Fruit fly (Drosophila melanogaster): ENCODE measurements around the gene Rpt2.
A peak's percentile ranks its signal among the peaks of the same experiment; 100 is the strongest.

Gene Rpt2

DNA sequence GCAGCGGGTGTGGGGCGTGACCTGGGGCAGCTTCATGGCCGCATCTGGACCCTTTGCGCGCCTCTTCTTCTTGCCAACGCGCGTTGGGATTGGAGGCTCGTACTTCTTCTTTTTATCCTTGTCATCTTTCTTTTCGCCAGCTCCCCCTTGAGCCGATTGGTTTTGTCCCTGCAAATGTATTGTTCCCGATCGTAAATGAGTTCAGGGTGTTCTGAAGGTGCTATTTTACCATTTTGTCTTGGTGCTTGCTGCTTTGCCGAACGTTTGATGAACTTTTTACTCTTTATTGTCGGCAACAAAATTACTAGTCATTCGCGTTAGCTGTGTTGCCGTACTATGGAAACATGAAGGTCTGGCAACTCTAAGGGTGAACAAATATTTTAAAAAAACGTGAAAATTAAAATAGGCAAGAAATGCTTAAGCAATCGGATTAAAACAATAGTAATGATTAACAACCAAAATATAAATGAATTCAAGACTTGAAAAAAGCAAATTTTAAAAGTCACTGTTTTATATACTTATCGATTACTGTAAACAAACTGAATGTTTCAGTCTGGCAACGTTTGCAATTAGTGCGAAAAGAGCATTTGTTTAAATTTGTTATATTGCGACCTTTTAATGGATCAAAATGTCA lies at the start of gene Rpt2, which contains the start of gene CG13599:
Gene Rpt2 (minus strand): TSS at position 464 of the 634 bp plus-strand sequence.
Gene CG13599 (plus strand): TSS at position 545 of the 634 bp plus-strand sequence.
- no peak for TF ChIP-seq EcR (GFP tag; optimal IDR thresholded peaks at IDR 0.05)
- TF ChIP-seq psq (optimal IDR thresholded peaks at IDR 0.05): no peak
- no peak for TF ChIP-seq pan (optimal IDR thresholded peaks at IDR 0.05)
- no peak for TF ChIP-seq CG8478 (optimal IDR thresholded peaks at IDR 0.05)
- TF ChIP-seq Dll (optimal IDR thresholded peaks at IDR 0.05): no peak
- TF ChIP-seq usp (GFP tag; optimal IDR thresholded peaks at IDR 0.05): no peak

DNA sequence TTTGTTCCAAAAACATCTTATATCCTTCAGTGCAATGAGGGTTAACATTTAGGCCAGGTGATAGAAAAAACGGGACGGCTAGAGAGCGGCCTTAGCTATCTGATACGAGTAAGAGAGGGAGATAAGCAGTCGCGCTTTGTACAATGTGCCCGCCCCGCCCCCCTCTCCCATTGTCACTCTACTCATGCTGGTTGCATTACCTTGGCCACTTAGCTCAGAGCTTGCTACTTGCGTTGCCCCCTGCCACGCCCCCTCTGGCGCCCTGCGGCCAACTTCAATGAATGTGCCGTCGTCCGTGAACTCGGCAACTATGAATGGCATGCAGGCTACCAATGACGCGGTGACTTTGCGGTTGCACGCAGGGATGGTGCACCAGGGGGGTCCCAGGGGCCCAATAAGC lies 40.4 kb upstream of the Rpt2 start:
- TF ChIP-seq pan (optimal IDR thresholded peaks at IDR 0.05) (no peak), EcR (GFP tag; optimal IDR thresholded peaks at IDR 0.05) (no peak), usp (GFP tag; optimal IDR thresholded peaks at IDR 0.05) (no peak), Dll (optimal IDR thresholded peaks at IDR 0.05) (no peak)

DNA sequence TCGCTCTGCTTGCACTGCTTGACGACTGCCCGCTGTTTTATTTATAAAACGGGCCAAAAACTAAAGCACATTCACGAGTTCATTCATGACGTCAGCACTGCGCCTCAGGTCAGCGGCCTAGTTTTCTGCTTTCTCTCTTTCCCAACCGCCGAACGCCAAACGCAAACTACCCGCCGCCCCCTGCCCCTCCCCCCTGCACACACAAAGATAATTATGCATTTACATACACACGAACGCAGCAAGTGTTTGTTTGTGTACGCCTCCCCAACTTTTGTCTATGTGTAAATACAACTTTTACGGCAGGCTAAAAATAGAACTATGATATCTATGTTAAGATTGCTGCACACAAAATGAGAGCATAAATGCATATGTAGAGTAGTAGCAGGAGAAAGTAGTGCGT lies 39.9 kb upstream of the Rpt2 start:
- TF ChIP-seq pan (optimal IDR thresholded peaks at IDR 0.05) (no peak), usp (GFP tag; optimal IDR thresholded peaks at IDR 0.05) (no peak), CG8478 (optimal IDR thresholded peaks at IDR 0.05) (no peak), psq (optimal IDR thresholded peaks at IDR 0.05) (no peak), Dll (optimal IDR thresholded peaks at IDR 0.05) (no peak), EcR (GFP tag; optimal IDR thresholded peaks at IDR 0.05) (no peak)

DNA sequence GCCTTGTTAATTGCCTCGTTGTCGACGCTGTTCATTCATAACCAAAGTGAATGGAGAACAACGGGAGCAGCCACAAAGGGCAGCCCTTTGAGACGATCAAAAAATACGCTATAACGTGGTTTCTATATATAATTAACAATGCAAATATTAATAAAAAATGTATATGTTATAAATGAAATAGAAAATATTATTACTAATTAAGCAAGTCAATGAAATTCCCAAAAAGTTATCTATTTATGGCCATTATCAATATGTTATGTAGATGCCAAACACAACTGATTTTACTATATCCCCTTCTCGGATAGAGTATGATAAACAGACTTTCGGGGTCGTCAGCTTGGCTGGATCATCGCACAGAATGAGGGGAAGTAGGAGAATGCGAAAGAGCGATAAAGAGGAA lies 38.1 kb upstream of the Rpt2 start:
- TF ChIP-seq Dll (optimal IDR thresholded peaks at IDR 0.05) (no peak), psq (optimal IDR thresholded peaks at IDR 0.05) (no peak), usp (GFP tag; optimal IDR thresholded peaks at IDR 0.05) (no peak), EcR (GFP tag; optimal IDR thresholded peaks at IDR 0.05) (no peak), CG8478 (optimal IDR thresholded peaks at IDR 0.05) (no peak), pan (optimal IDR thresholded peaks at IDR 0.05) (no peak)

DNA sequence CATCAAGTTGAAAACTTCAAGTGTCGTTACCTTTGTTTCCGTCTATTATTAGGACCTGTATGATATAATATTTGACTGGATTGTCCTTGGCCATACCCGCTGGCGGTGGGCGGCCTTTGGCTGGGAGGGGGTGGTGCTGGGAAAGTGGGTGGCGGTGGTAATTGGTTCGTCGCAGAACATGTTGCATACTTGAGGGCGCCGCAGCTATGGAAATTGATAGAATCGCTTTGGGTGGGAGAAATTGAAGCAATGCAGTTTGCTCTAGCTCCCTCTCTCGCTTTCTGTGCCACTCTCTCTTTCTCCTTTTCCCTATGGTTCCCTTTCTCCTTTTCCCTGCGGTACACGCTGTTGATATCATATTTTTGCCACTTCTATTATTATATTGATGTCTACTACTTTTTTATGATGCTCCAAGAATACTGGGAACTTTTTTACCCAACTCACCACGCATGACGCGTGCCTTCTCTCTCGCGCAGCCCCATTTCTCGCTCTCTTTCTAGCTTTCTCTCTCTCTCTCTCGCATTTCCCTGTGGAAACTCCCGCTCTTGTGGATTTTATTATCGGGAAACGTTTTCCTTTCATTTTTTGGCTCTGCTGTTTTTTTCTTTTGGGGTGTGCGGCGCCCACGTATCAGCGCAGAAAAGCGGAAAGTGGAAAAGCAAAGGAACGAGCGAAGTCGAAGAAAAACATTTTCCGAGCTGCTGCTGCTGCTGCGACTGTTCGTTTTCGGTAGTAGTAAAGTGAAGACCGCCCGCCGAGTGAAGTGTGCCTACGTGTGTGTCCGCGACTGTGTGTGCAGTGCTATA lies 33.8 kb upstream of the Rpt2 start:
- TF ChIP-seq EcR (GFP tag; optimal IDR thresholded peaks at IDR 0.05) (no peak), pan (optimal IDR thresholded peaks at IDR 0.05) (no peak), usp (GFP tag; optimal IDR thresholded peaks at IDR 0.05) (no peak)

DNA sequence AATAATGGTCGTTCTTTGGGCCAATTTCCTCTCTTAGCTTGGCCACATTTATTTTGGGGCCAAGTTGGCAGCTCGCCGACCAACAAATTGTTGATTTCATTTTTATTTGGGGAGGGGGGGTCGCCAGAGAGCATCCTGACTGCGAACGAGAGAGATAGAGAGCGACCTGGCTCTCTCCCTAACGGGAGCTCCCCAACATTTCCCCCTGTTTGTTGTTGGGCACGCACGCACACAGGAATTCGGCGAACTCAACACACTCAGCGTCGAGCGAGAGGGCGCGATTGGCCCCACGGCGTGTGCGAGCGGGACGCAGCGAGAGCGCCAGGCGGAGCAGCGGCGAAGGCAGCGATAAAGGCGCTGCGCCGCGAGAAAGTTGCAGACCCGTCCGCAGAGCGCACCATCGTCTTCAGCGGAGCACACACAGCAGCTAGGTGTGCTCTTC lies 31.4 kb upstream of the Rpt2 start, which contains the start of gene CG31140:
Gene CG31140 (plus strand): TSS at position 400 of the 442 bp plus-strand sequence.
- TF ChIP-seq psq (optimal IDR thresholded peaks at IDR 0.05): no peak
- peak; percentile 59 for TF ChIP-seq CG8478 (optimal IDR thresholded peaks at IDR 0.05)

DNA sequence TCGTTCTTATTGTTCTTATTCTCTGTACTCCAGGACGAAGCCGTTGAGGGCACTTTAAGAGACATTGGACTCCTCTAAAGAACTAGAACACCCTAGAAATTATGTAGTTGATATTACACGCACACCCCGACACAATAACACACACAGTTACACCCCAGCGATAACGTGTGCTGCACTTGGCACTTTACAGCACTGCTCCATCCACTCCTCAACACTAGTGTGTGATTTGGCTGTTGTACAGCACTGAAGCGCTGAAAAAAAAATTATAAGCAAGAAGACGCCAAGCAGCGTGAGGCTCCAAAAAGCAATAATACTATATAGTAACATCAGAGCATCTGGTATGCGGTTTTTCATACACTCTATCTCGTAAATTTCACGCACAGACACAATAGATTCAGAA lies 29.5 kb upstream of the Rpt2 start:
- TF ChIP-seq usp (GFP tag; optimal IDR thresholded peaks at IDR 0.05) (no peak), psq (optimal IDR thresholded peaks at IDR 0.05) (no peak), Dll (optimal IDR thresholded peaks at IDR 0.05) (no peak), pan (optimal IDR thresholded peaks at IDR 0.05) (no peak), CG8478 (optimal IDR thresholded peaks at IDR 0.05) (no peak), EcR (GFP tag; optimal IDR thresholded peaks at IDR 0.05) (no peak)

DNA sequence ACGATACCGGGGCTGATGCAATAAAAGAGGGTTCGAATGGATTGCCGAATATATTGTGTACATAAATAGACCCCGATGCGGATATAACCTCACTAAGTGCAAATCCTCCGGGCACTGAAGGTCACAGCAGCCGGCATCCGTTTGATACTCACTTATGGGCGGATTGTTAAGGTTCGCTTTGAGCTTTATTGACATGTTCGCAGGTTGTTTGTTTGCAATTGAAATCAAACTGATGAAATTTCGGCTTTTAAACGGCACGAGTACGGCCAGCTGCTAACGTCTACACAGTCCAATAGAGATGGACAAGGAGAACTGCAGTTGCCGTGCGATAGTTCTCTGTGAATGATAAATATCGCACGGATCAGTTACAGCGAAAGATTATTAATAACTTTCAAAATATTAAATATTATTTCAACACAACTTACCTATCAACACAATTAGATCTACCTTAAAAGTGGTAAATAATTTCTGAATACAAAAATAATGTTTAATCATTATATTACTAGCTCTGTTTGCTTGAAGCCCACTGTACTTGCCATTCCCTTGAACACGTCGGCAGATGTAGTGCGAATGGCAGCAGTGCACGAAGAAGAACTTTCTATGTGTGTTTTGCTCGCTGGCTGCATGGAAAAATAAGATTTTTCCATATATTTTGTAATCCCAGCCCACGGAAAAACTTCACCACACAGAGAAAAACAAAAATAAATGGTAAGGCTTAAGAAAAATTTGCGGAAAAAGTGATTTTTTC lies 26.9 kb upstream of the Rpt2 start, which contains the start of the genes GluProRS and AP-1sigma:
Gene GluProRS (minus strand): TSS at position 301 of the 748 bp plus-strand sequence.
Gene AP-1sigma (plus strand): TSS at position 561 of the 748 bp plus-strand sequence.
- TF ChIP-seq pan (optimal IDR thresholded peaks at IDR 0.05) (no peak), EcR (GFP tag; optimal IDR thresholded peaks at IDR 0.05) (no peak)

DNA sequence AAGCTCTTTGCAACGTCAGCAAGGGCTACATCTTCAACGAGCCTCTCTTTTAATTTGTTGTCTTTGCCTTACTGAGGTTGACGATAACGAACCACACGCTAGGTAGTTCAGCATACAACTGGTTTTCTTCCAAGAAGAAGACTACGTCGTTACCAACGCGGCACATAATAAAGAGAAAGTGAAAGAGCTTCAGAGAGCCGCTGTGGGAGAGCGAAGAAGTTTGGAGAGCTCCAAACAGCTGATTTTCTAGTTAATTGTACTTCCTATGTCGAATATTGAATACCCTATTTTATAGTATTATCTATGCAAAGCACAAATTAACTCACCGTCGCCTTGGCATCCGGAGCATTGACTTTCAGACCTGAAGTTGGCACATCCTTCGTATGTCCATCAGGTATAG lies 24.0 kb upstream of the Rpt2 start:
- TF ChIP-seq psq (optimal IDR thresholded peaks at IDR 0.05) (no peak), CG8478 (optimal IDR thresholded peaks at IDR 0.05) (no peak), EcR (GFP tag; optimal IDR thresholded peaks at IDR 0.05) (no peak), usp (GFP tag; optimal IDR thresholded peaks at IDR 0.05) (no peak), pan (optimal IDR thresholded peaks at IDR 0.05) (no peak), Dll (optimal IDR thresholded peaks at IDR 0.05) (no peak)

DNA sequence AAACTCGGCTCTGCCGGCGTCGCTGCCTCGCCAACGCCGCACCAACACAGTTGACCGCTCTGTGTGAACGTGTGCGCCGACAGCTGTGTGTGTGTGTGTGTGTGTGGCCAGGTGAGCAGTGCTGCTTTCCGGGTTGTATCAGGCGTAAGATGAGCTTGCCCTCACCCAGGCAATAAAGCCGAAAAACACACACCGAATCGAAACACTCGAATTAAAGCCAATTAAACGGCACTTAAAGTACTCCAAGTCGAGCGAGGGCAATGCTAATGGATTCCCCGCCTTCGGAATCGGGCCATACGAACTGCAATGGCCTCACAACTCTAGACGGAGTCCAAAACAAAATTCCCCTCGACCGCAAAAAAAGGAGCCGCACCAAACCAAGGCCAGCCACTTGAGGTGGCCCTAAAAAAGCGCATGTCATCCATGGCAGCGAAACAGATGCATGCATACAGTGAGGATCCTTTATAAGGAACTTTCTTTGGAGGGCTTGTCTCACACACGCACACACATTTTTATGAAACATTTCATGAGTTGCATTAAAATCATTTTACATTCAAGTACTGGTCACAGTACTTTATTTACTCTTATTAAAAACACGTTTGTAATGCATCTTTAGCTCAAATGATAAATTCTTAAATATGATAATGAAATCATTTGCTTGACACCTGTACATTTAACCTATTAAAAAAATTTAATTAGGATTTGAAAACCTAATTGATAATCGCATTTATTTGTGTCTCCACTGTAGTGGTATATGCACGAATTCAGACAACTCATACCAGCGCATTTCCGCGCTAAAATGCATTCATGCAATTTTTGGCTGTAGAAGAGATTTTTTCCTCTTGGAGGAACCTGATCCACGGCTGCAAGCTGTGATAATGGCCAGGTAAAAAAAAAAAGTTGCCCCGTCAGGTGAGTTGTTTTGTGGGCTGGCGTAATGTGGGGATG lies 17.4 kb upstream of the Rpt2 start:
- no peak for TF ChIP-seq EcR (GFP tag; optimal IDR thresholded peaks at IDR 0.05)
- TF ChIP-seq pan (optimal IDR thresholded peaks at IDR 0.05): no peak
- no peak for TF ChIP-seq psq (optimal IDR thresholded peaks at IDR 0.05)
- TF ChIP-seq Dll (optimal IDR thresholded peaks at IDR 0.05): peak; percentile 56

DNA sequence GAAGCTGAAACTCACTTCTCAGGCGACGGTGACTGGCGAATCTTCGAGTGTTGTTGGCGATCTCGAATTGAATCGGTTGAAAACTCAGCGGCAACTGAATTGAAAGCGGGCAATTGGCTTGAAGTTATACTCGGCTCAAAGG lies 16.8 kb upstream of the Rpt2 start, which contains the start of gene CG12268:
Gene CG12268 (minus strand): TSS at position 101 of the 142 bp plus-strand sequence.
- TF ChIP-seq EcR (GFP tag; optimal IDR thresholded peaks at IDR 0.05) (no peak), usp (GFP tag; optimal IDR thresholded peaks at IDR 0.05) (no peak), Dll (optimal IDR thresholded peaks at IDR 0.05) (no peak), CG8478 (optimal IDR thresholded peaks at IDR 0.05) (no peak), psq (optimal IDR thresholded peaks at IDR 0.05) (no peak), pan (optimal IDR thresholded peaks at IDR 0.05) (no peak)

All from whole organism.